Worm (Caenorhabditis elegans) whole organism, mixed stage, embryonic: Measurements from ENCODE around the gene ZK1307.3.

Experiments used
- M03D4.4 ChIP-seq: sonication (generic microtip); optimal IDR thresholded peaks from 2 replicates; lab custom pipeline; 2017; ENCODE audit warnings: mild to moderate bottlenecking, missing genetic modification characterization, missing compliant biosample characterization
- bed-3 ChIP-seq: fragments of 200-800 bp; sonication (Bioruptor generic); optimal IDR thresholded peaks from 3 replicates; lab custom pipeline; 2018; ENCODE audit warnings: mild to moderate bottlenecking, missing genetic modification characterization, moderate library complexity, missing compliant biosample characterization
- ceh-83 ChIP-seq: fragments of 200-800 bp; sonication (Bioruptor generic); optimal IDR thresholded peaks from 2 replicates; lab custom pipeline; 2018; ENCODE audit warnings: mild to moderate bottlenecking, missing genetic modification characterization, missing compliant biosample characterization
- cnd-1 ChIP-seq: fragments of 200-800 bp; sonication (Bioruptor generic); optimal IDR thresholded peaks from 2 replicates; lab custom pipeline; 2018; ENCODE audit warnings: mild to moderate bottlenecking, missing genetic modification characterization, missing compliant biosample characterization
- drap-1 ChIP-seq: fragments of 200-800 bp; sonication (Bioruptor generic); optimal IDR thresholded peaks from 3 replicates; lab custom pipeline; 2018; ENCODE audit warnings: mild to moderate bottlenecking, missing genetic modification characterization, missing compliant biosample characterization
- elt-1 ChIP-seq: sonication (generic microtip); optimal IDR thresholded peaks from 2 replicates; lab custom pipeline; 2017; ENCODE audit warnings: missing genetic modification characterization, mild to moderate bottlenecking, missing compliant biosample characterization, antibody characterized with exemption, moderate library complexity, borderline replicate concordance; ENCODE audit not compliant: insufficient read depth
- flh-1 ChIP-seq: fragments of 200-800 bp; sonication (Bioruptor generic); optimal IDR thresholded peaks from 2 replicates; lab custom pipeline; 2018; ENCODE audit warnings: mild to moderate bottlenecking, missing genetic modification characterization, moderate library complexity, missing compliant biosample characterization
- ham-2 ChIP-seq: fragments of 200-800 bp; sonication (Bioruptor generic); optimal IDR thresholded peaks from 2 replicates; lab custom pipeline; 2018; ENCODE audit warnings: mild to moderate bottlenecking, missing genetic modification characterization, missing compliant biosample characterization
- hlh-1 ChIP-seq: fragments of 150-350 bp; optimal IDR thresholded peaks from 2 replicates; lab custom pipeline; 2014; ENCODE audit warnings: missing biosample characterization, missing genetic modification reagents, missing genetic modification characterization
- lin-13 ChIP-seq: fragments of 150-350 bp; optimal IDR thresholded peaks from 2 replicates; lab custom pipeline; 2014; ENCODE audit warnings: missing biosample characterization, missing genetic modification characterization
- lin-32 ChIP-seq: fragments of 200-800 bp; sonication (Bioruptor generic); optimal IDR thresholded peaks from 2 replicates; lab custom pipeline; 2018; ENCODE audit warnings: mild to moderate bottlenecking, missing genetic modification characterization, missing compliant biosample characterization
- lsy-2 ChIP-seq: fragments of 150-350 bp; optimal IDR thresholded peaks from 2 replicates; lab custom pipeline; 2014; ENCODE audit warnings: missing biosample characterization, missing genetic modification characterization
- mab-5 ChIP-seq: fragments of 150-350 bp; optimal IDR thresholded peaks from 2 replicates; lab custom pipeline; 2014; ENCODE audit warnings: missing biosample characterization, missing genetic modification characterization
- mep-1 ChIP-seq: fragments of 150-350 bp; optimal IDR thresholded peaks from 2 replicates; lab custom pipeline; 2017; ENCODE audit warnings: missing biosample characterization, missing genetic modification reagents, missing genetic modification characterization, inconsistent platforms
- nhr-12 ChIP-seq: fragments of 150-350 bp; optimal IDR thresholded peaks from 2 replicates; lab custom pipeline; 2014; ENCODE audit warnings: missing biosample characterization, missing genetic modification characterization
- nhr-2 ChIP-seq: fragments of 150-350 bp; optimal IDR thresholded peaks from 2 replicates; lab custom pipeline; 2014; ENCODE audit warnings: missing biosample characterization, missing genetic modification characterization
- nhr-237 ChIP-seq: fragments of 150-350 bp; optimal IDR thresholded peaks from 2 replicates; lab custom pipeline; 2014; ENCODE audit warnings: missing biosample characterization, missing genetic modification characterization
- nhr-28 ChIP-seq: fragments of 150-350 bp; optimal IDR thresholded peaks from 2 replicates; lab custom pipeline; 2014; ENCODE audit warnings: missing biosample characterization, missing genetic modification characterization
- nhr-76 ChIP-seq: sonication (generic microtip); optimal IDR thresholded peaks from 2 replicates; lab custom pipeline; 2017; ENCODE audit warnings: missing biosample characterization, missing genetic modification characterization
- pha-4 ChIP-seq: fragments of 150-350 bp; optimal IDR thresholded peaks from 2 replicates; lab custom pipeline; 2018; ENCODE audit warnings: missing biosample characterization, missing genetic modification reagents, missing genetic modification characterization
- sem-2 ChIP-seq: fragments of 200-800 bp; sonication (Bioruptor generic); optimal IDR thresholded peaks from 2 replicates; lab custom pipeline; 2018; ENCODE audit warnings: mild to moderate bottlenecking, missing genetic modification characterization, missing compliant biosample characterization
- snpc-4 ChIP-seq: fragments of 150-350 bp; optimal IDR thresholded peaks from 2 replicates; lab custom pipeline; 2014; ENCODE audit warnings: missing biosample characterization, missing genetic modification characterization
- sptf-1 ChIP-seq: sonication (generic microtip); optimal IDR thresholded peaks from 2 replicates; lab custom pipeline; 2017; ENCODE audit warnings: mild to moderate bottlenecking, missing genetic modification characterization, moderate library complexity, missing compliant biosample characterization
- tbx-8 ChIP-seq: fragments of 200-800 bp; sonication (Bioruptor generic); optimal IDR thresholded peaks from 2 replicates; lab custom pipeline; 2018; ENCODE audit warnings: mild to moderate bottlenecking, missing genetic modification characterization, moderate library complexity, missing compliant biosample characterization
- unc-120 ChIP-seq: sonication (generic microtip); optimal IDR thresholded peaks from 2 replicates; lab custom pipeline; 2017; ENCODE audit warnings: missing genetic modification characterization, missing compliant biosample characterization; ENCODE audit not compliant: poor library complexity, severe bottlenecking
- unc-39 ChIP-seq: fragments of 150-350 bp; optimal IDR thresholded peaks from 2 replicates; lab custom pipeline; 2014; ENCODE audit warnings: missing biosample characterization, missing genetic modification characterization
- unc-62 ChIP-seq: fragments of 150-350 bp; optimal IDR thresholded peaks from 2 replicates; lab custom pipeline; 2014; ENCODE audit warnings: missing biosample characterization, missing genetic modification reagents, missing genetic modification characterization
- zip-8 ChIP-seq: fragments of 150-350 bp; optimal IDR thresholded peaks from 2 replicates; lab custom pipeline; 2014; ENCODE audit warnings: missing biosample characterization, missing genetic modification characterization
- ztf-11 ChIP-seq: fragments of 150-350 bp; optimal IDR thresholded peaks from 2 replicates; lab custom pipeline; 2014; ENCODE audit warnings: missing biosample characterization, missing genetic modification characterization

ZK1307.3 gene

ce11 chrII:9606485-9607036, 46.3 kb downstream of the ZK1307.3 start:
- TF ChIP-seq snpc-4 (tag; lab: Kevin White, UChicago), result no peak

DNA sequence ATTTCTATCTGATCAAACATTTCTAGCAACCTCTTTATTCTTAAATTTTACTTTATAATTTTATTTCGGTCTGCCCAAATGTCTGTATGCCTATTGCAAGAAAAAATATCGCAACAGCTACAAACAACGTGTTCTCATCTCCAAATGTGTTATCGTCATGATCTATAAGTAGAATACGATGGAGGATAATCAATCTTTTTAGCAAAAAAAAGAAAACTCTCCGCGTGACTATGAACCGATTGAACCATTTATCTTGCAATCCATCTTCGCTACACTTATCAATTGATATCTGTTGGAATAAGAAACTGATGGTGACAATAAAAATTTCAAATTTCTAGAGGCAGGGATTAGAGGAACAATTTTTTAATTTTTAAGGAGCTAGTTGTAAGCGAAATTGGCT, 46.9 kb downstream of the ZK1307.3 start:
- TF ChIP-seq snpc-4 (tag; lab: Kevin White, UChicago) (no peak), elt-1 (tag; lab: Kevin White, UChicago) (peak; percentile 37), lin-32 (no peak), unc-62 (GFP tag; lab: Kevin White, UChicago) (no peak), flh-1 (GFP tag; lab: Kevin White, UChicago) (no peak), mep-1 (no peak), sptf-1 (tag; lab: Kevin White, UChicago) (no peak)

- TF ChIP-seq sem-2 (no peak), pha-4 (tag; lab: Kevin White, UChicago) (peak; percentile 10), lin-32 (no peak)
Measured at ce11 chrII:9605336-9605735, 47.5 kb downstream of the ZK1307.3 start, which contains the start of gene nhr-19. TSS of gene nhr-19 (minus strand) at chrII:9605526.

ce11 chrII:9604685-9605084, 48.1 kb downstream of the ZK1307.3 start:
- TF ChIP-seq nhr-76 (tag; lab: Kevin White, UChicago) (no peak), M03D4.4 (no peak), nhr-28 (tag; lab: Kevin White, UChicago) (no peak), pha-4 (tag; lab: Kevin White, UChicago) (no peak), hlh-1 (tag; lab: Kevin White, UChicago) (no peak), cnd-1 (tag; lab: Kevin White, UChicago) (no peak), unc-39 (tag; lab: Kevin White, UChicago) (no peak), ztf-11 (no peak), lin-13 (tag; lab: Kevin White, UChicago) (no peak), ham-2 (GFP tag; lab: Kevin White, UChicago) (no peak), unc-62 (GFP tag; lab: Kevin White, UChicago) (no peak), ceh-83 (GFP tag; lab: Kevin White, UChicago) (no peak), elt-1 (tag; lab: Kevin White, UChicago) (no peak), drap-1 (no peak), bed-3 (no peak), sem-2 (no peak), nhr-12 (tag; lab: Kevin White, UChicago) (no peak)

DNA sequence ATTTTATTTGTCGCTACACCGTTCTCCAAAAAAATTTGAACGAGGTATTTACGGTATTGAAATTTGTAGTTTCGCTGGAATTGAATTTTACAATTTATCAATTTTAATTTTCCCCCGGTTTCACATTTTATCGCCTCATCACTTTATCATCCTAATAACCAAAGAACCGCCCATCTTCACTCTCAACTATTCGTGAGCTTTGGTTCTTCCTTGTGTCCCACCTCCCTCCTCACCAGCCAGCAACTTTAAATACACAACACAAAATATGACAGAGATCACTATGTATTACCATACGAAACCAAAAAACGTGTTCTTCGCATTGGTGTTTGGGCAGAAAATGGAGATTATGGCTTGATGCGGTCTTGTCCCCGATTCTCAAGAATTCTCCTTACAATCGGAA, 48.8 kb downstream of the ZK1307.3 start:
- TF ChIP-seq ham-2 (GFP tag; lab: Kevin White, UChicago), result no peak
- TF ChIP-seq flh-1 (GFP tag; lab: Kevin White, UChicago), result no peak
- no peak for TF ChIP-seq snpc-4 (tag; lab: Kevin White, UChicago)
- no peak for TF ChIP-seq tbx-8 (GFP tag; lab: Kevin White, UChicago)
- TF ChIP-seq cnd-1 (tag; lab: Kevin White, UChicago), result no peak
- TF ChIP-seq lin-13 (tag; lab: Kevin White, UChicago), result no peak
- no peak for TF ChIP-seq lsy-2 (tag; lab: Kevin White, UChicago)
- TF ChIP-seq nhr-12 (tag; lab: Kevin White, UChicago), result no peak

DNA sequence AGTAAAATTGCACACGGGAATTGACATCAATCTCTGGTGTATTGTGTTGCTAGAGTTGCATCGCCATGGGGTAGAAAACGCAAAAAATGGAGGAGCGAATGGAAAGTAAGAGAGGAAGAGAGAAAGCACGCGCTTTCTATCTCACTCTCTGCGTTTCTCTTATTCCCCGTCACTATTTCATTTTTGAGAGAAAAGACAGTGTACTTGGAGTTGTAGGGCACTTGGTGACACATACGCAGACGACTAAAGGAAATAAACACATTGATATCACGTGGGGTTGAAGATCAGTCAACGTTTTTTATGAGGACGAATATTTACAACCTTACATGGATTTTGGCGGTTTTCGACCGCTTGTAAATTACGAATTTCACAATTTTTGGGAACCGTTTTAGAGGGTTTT, 49.4 kb downstream of the ZK1307.3 start:
- TF ChIP-seq ceh-83 (GFP tag; lab: Kevin White, UChicago) (no peak), zip-8 (tag; lab: Kevin White, UChicago) (no peak), unc-39 (tag; lab: Kevin White, UChicago) (no peak), lsy-2 (tag; lab: Kevin White, UChicago) (peak; percentile 34), nhr-237 (tag; lab: Kevin White, UChicago) (peak; percentile 80), nhr-28 (tag; lab: Kevin White, UChicago) (peak; percentile 28), mep-1 (peak; percentile 32), nhr-2 (tag; lab: Kevin White, UChicago) (no peak), flh-1 (GFP tag; lab: Kevin White, UChicago) (no peak), ham-2 (GFP tag; lab: Kevin White, UChicago) (no peak), hlh-1 (tag; lab: Kevin White, UChicago) (peak; percentile 65), unc-62 (GFP tag; lab: Kevin White, UChicago) (peak; percentile 80), pha-4 (tag; lab: Kevin White, UChicago) (peak; percentile 68), mab-5 (tag; lab: Kevin White, UChicago) (peak; percentile 3), unc-120 (peak; percentile 75)
- TF ChIP-seq, all 35 proteins: peak for 9
